Worm (Caenorhabditis elegans): ENCODE measurements around the gene nhr-25.

ce11 chrX:13062934-13063585 lies 54.8 kb downstream of the nhr-25 start, which contains the start of gene K03A11.5:
- TF ChIP-seq nfya-1 (tag; optimal IDR thresholded peaks at IDR 0.05) (no peak), ama-1 (optimal IDR thresholded peaks at IDR 0.05) (no peak), tbx-7 (tag; optimal IDR thresholded peaks at IDR 0.05) (no peak), ceh-45 (GFP tag; IDR thresholded peaks at IDR 0.05) (no peak)
